Worm (Caenorhabditis elegans) whole organism, early embryonic: ENCODE measurements around the gene JC8.16.

Experiments
- B0310.2 ChIP-seq: sonication (generic microtip); optimal IDR thresholded peaks from 2 replicates; lab custom pipeline; 2016; ENCODE audit warnings: mild to moderate bottlenecking, missing genetic modification characterization, missing compliant biosample characterization
- F13C5.2 ChIP-seq: sonication (generic microtip); optimal IDR thresholded peaks from 2 replicates; lab custom pipeline; 2017; ENCODE audit warnings: mild to moderate bottlenecking, missing genetic modification characterization, inconsistent platforms, missing compliant biosample characterization
- aly-1 ChIP-seq: sonication (generic microtip); optimal IDR thresholded peaks from 2 replicates; lab custom pipeline; 2016; ENCODE audit warnings: missing genetic modification characterization, missing compliant biosample characterization
- ama-1 ChIP-seq: fragments of 150-350 bp; optimal IDR thresholded peaks from 2 replicates; lab custom pipeline; 2014
- ceh-13 ChIP-seq: fragments of 200-800 bp; sonication (Bioruptor generic); optimal IDR thresholded peaks from 2 replicates; lab custom pipeline; 2018; ENCODE audit warnings: mild to moderate bottlenecking, missing genetic modification characterization, missing compliant biosample characterization
- ceh-36 ChIP-seq: sonication (generic microtip); optimal IDR thresholded peaks from 2 replicates; lab custom pipeline; 2016; ENCODE audit warnings: missing genetic modification characterization, inconsistent platforms, missing compliant biosample characterization
- ets-7 ChIP-seq: sonication (generic microtip); optimal IDR thresholded peaks from 2 replicates; lab custom pipeline; 2016; ENCODE audit warnings: missing genotype, missing genetic modification characterization, missing compliant biosample characterization
- flt-1 ChIP-seq: fragments of 200-800 bp; sonication (Bioruptor generic); IDR thresholded peaks from 2 replicates; pipeline ENCODE4 v1.3.6; 2022; ENCODE audit warnings: missing genetic modification characterization, missing compliant biosample characterization
- hmbx-1 ChIP-seq: sonication (generic microtip); optimal IDR thresholded peaks from 2 replicates; lab custom pipeline; 2016; ENCODE audit warnings: mild to moderate bottlenecking, missing genetic modification characterization, missing compliant biosample characterization
- hmg-4 ChIP-seq: fragments of 200-800 bp; sonication (Bioruptor generic); optimal IDR thresholded peaks from 2 replicates; lab custom pipeline; 2018; ENCODE audit warnings: mild to moderate bottlenecking, missing genetic modification characterization, missing compliant biosample characterization
- hnd-1 ChIP-seq: sonication (generic microtip); optimal IDR thresholded peaks from 2 replicates; lab custom pipeline; 2016; ENCODE audit warnings: missing genetic modification characterization, missing compliant biosample characterization
- pes-1 ChIP-seq: fragments of 200-800 bp; sonication (Bioruptor generic); IDR thresholded peaks from 2 replicates; pipeline ENCODE4 v1.3.6; 2022; ENCODE audit warnings: missing genetic modification reagents, missing genetic modification characterization, missing compliant biosample characterization
- scrt-1 ChIP-seq: fragments of 200-800 bp; sonication (Bioruptor generic); IDR thresholded peaks from 2 replicates; pipeline ENCODE4 v1.3.6; 2022; ENCODE audit warnings: missing genetic modification characterization, missing compliant biosample characterization
- sea-1 ChIP-seq: fragments of 200-800 bp; sonication (Bioruptor generic); conservative IDR thresholded peaks from 2 replicates; pipeline ENCODE4 v1.3.6; 2022; ENCODE audit warnings: missing genetic modification characterization, missing compliant biosample characterization
- tbx-11 ChIP-seq: fragments of 200-800 bp; sonication (Bioruptor generic); IDR thresholded peaks from 2 replicates; pipeline ENCODE4 v1.3.6; 2022; ENCODE audit warnings: missing genetic modification characterization, missing compliant biosample characterization
- tbx-37 ChIP-seq: fragments of 200-800 bp; sonication (Bioruptor generic); conservative IDR thresholded peaks from 2 replicates; pipeline ENCODE4 v1.3.6; 2022; ENCODE audit warnings: missing genetic modification reagents, missing genetic modification characterization, missing compliant biosample characterization
- tra-4 ChIP-seq: sonication (generic microtip); optimal IDR thresholded peaks from 2 replicates; lab custom pipeline; 2017; ENCODE audit warnings: missing genetic modification characterization, missing compliant biosample characterization

JC8.16 gene

ce11 chrIV:13240078-13240841 is 18.7 kb upstream of the JC8.16 start, which contains the start of gene rpl-12:
Gene rpl-12, minus strand, starts transcription at chrIV:13240651.
- peak; percentile 44; the same call in 1 of the 2 replicates for TF ChIP-seq flt-1 (GFP tag; lab: Robert Waterston, UW)
- TF ChIP-seq ceh-13 (GFP tag; lab: Kevin White, UChicago), result no peak
- TF ChIP-seq hmg-4 (GFP tag; lab: Kevin White, UChicago), result peak; percentile 72
- no peak for TF ChIP-seq hmbx-1 (tag; lab: Kevin White, UChicago)
- no peak for TF ChIP-seq ets-7 (tag; lab: Kevin White, UChicago)
- TF ChIP-seq ceh-36, result peak; percentile 37
- TF ChIP-seq pes-1 (GFP tag; lab: Robert Waterston, UW), result peak; percentile 65
- TF ChIP-seq tbx-37 (GFP tag; lab: Robert Waterston, UW), result peak; percentile 27; the same call in 1 of the 2 replicates
- peak; percentile 92 for TF ChIP-seq F13C5.2 (tag; lab: Kevin White, UChicago)
- TF ChIP-seq sea-1 (GFP tag; lab: Robert Waterston, UW), result peak; percentile 61; the same call in 1 of the 2 replicates
- TF ChIP-seq B0310.2 (tag; lab: Kevin White, UChicago), result no peak
- TF ChIP-seq aly-1 (tag; lab: Kevin White, UChicago), result no peak
- TF ChIP-seq scrt-1 (GFP tag; lab: Robert Waterston, UW), result no peak
- no peak for TF ChIP-seq tra-4 (tag; lab: Kevin White, UChicago)
- no peak for TF ChIP-seq ama-1 (lab: Kevin White, UChicago)
- TF ChIP-seq tbx-11 (GFP tag; lab: Robert Waterston, UW), result peak; percentile 47; the same call in 1 of the 2 replicates
- TF ChIP-seq hnd-1, result no peak

- no peak for TF ChIP-seq ceh-13 (GFP tag; lab: Kevin White, UChicago)
Measured at ce11 chrIV:13240842-13241143, 18.2 kb upstream of the JC8.16 start, which contains the start of gene lin-54. Gene lin-54, plus strand, starts transcription at chrIV:13241044.

ce11 chrIV:13241340-13241739 is 17.6 kb upstream of the JC8.16 start:
- TF ChIP-seq aly-1 (tag; lab: Kevin White, UChicago) (no peak), hnd-1 (no peak), ceh-36 (no peak), hmg-4 (GFP tag; lab: Kevin White, UChicago) (no peak), scrt-1 (GFP tag; lab: Robert Waterston, UW) (no peak), tbx-11 (GFP tag; lab: Robert Waterston, UW) (no peak), B0310.2 (tag; lab: Kevin White, UChicago) (no peak), flt-1 (GFP tag; lab: Robert Waterston, UW) (no peak)

ce11 chrIV:13243375-13243774 is 15.6 kb upstream of the JC8.16 start, which contains the start of gene JC8.4:
Gene JC8.4, plus strand, starts transcription at chrIV:13243675.
- TF ChIP-seq flt-1 (GFP tag; lab: Robert Waterston, UW) (no peak), aly-1 (tag; lab: Kevin White, UChicago) (no peak), ama-1 (lab: Kevin White, UChicago) (no peak), scrt-1 (GFP tag; lab: Robert Waterston, UW) (no peak), hmg-4 (GFP tag; lab: Kevin White, UChicago) (no peak), B0310.2 (tag; lab: Kevin White, UChicago) (no peak), tra-4 (tag; lab: Kevin White, UChicago) (no peak), sea-1 (GFP tag; lab: Robert Waterston, UW) (no peak), ceh-36 (no peak), tbx-37 (GFP tag; lab: Robert Waterston, UW) (no peak), ceh-13 (GFP tag; lab: Kevin White, UChicago) (no peak), tbx-11 (GFP tag; lab: Robert Waterston, UW) (no peak), hnd-1 (no peak), ets-7 (tag; lab: Kevin White, UChicago) (no peak), F13C5.2 (tag; lab: Kevin White, UChicago) (no peak), hmbx-1 (tag; lab: Kevin White, UChicago) (no peak)

ce11 chrIV:13244024-13244423 is 14.9 kb upstream of the JC8.16 start, which contains the start of gene cox-11:
Gene cox-11, plus strand, starts transcription at chrIV:13244324.
- TF ChIP-seq ceh-36, result no peak
- TF ChIP-seq scrt-1 (GFP tag; lab: Robert Waterston, UW), result 0 out of 2 replicates have a peak, but pooled peaks have one; percentile 7
- no peak for TF ChIP-seq sea-1 (GFP tag; lab: Robert Waterston, UW)
- no peak for TF ChIP-seq B0310.2 (tag; lab: Kevin White, UChicago)
- no peak for TF ChIP-seq hmg-4 (GFP tag; lab: Kevin White, UChicago)
- TF ChIP-seq hmbx-1 (tag; lab: Kevin White, UChicago), result no peak

ce11 chrIV:13246961-13247360 is 12.0 kb upstream of the JC8.16 start, which contains the start of gene JC8.7:
Gene JC8.7, plus strand, starts transcription at chrIV:13247261.
- no peak for TF ChIP-seq tra-4 (tag; lab: Kevin White, UChicago)
- TF ChIP-seq tbx-11 (GFP tag; lab: Robert Waterston, UW), result no peak
- no peak for TF ChIP-seq hmbx-1 (tag; lab: Kevin White, UChicago)
- no peak for TF ChIP-seq scrt-1 (GFP tag; lab: Robert Waterston, UW)
- no peak for TF ChIP-seq ama-1 (lab: Kevin White, UChicago)
- no peak for TF ChIP-seq ceh-36
- no peak for TF ChIP-seq aly-1 (tag; lab: Kevin White, UChicago)
- no peak for TF ChIP-seq hmg-4 (GFP tag; lab: Kevin White, UChicago)
- TF ChIP-seq ets-7 (tag; lab: Kevin White, UChicago), result no peak
- no peak for TF ChIP-seq pes-1 (GFP tag; lab: Robert Waterston, UW)
- no peak for TF ChIP-seq sea-1 (GFP tag; lab: Robert Waterston, UW)
- no peak for TF ChIP-seq flt-1 (GFP tag; lab: Robert Waterston, UW)
- TF ChIP-seq ceh-13 (GFP tag; lab: Kevin White, UChicago), result no peak
- no peak for TF ChIP-seq tbx-37 (GFP tag; lab: Robert Waterston, UW)

ce11 chrIV:13247780-13248179 is 11.2 kb upstream of the JC8.16 start:
- TF ChIP-seq hmg-4 (GFP tag; lab: Kevin White, UChicago) (no peak), ceh-36 (no peak), tbx-37 (GFP tag; lab: Robert Waterston, UW) (no peak), aly-1 (tag; lab: Kevin White, UChicago) (no peak), flt-1 (GFP tag; lab: Robert Waterston, UW) (no peak), scrt-1 (GFP tag; lab: Robert Waterston, UW) (no peak), hmbx-1 (tag; lab: Kevin White, UChicago) (no peak)
